Worm (Caenorhabditis elegans): Measurements from ENCODE around the gene R12C12.6.

DNA sequence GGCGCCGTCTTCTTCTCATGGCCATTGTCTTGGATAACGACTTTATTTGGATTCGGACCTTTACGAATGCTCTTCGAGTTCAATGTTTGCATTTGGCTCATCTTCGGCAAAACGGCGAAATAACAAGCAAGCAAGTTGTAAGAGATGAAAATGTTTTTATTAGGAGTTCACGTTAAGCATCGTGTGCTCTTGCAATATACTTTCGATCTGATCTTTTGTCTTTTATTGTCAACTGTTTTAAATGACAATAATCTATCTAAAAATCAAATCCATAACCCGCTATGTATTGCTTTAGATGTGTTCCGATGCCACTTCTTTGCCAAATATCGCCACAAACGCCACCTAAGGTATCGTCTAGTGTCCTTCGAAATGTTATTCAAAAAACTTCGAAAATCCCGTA, 31.3 kb downstream of the R12C12.6 start, which contains the start of gene ZK84.5:
- TF ChIP-seq lsy-2 (tag; optimal IDR thresholded peaks at IDR 0.05): no peak
- no peak for TF ChIP-seq drap-1 (GFP tag; optimal IDR thresholded peaks at IDR 0.05)
- no peak for TF ChIP-seq nhr-12 (tag; optimal IDR thresholded peaks at IDR 0.05)
- no peak for TF ChIP-seq nhr-28 (tag; optimal IDR thresholded peaks at IDR 0.05)
- TF ChIP-seq ceh-43 (GFP tag; optimal IDR thresholded peaks at IDR 0.05): no peak
- no peak for TF ChIP-seq ham-2 (GFP tag; optimal IDR thresholded peaks at IDR 0.05)
- TF ChIP-seq ceh-39 (tag; optimal IDR thresholded peaks at IDR 0.05): no peak
- TF ChIP-seq snpc-4 (tag; optimal IDR thresholded peaks at IDR 0.05): no peak
- no peak for TF ChIP-seq ceh-83 (GFP tag; optimal IDR thresholded peaks at IDR 0.05)
- no peak for TF ChIP-seq elt-3 (tag; optimal IDR thresholded peaks at IDR 0.05)
- TF ChIP-seq nhr-237 (tag; optimal IDR thresholded peaks at IDR 0.05): no peak
- no peak for TF ChIP-seq lin-32 (GFP tag; optimal IDR thresholded peaks at IDR 0.05)

Measured in whole organism, mixed stage, embryonic.